Worm (Caenorhabditis elegans): ENCODE data around the gene C27F2.9.

The C27F2.9 gene

DNA sequence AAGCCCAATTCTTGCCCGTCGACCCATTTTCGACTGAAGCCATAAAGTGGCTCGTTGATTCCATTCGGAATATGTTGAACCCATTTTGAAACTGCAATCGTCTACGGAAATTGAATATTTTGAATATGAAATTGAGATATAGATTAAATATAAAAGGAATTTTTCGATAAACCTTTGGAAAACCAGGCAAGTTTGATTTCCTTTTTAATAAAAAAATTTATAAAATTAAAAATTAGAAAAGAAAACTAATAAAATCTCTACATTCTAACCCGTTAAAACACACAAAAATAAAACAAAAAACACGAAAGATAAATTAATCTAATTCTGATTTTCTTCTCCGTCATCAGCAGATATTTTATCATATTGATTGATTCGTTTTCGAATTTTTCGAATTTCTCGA is 44.0 kb upstream of the C27F2.9 start, which contains the start of gene R144.12:
TSS of gene R144.12 (minus strand) at position 101 of the 400 bp plus-strand sequence.
- TF ChIP-seq nhr-76 (tag; optimal IDR thresholded peaks at IDR 0.05) (no peak), nhr-28 (tag; optimal IDR thresholded peaks at IDR 0.05) (no peak), lin-13 (tag; optimal IDR thresholded peaks at IDR 0.05) (no peak), nhr-237 (tag; optimal IDR thresholded peaks at IDR 0.05) (no peak), flh-1 (GFP tag; optimal IDR thresholded peaks at IDR 0.05) (no peak), nhr-2 (tag; optimal IDR thresholded peaks at IDR 0.05) (no peak), ham-2 (GFP tag; optimal IDR thresholded peaks at IDR 0.05) (no peak), lin-32 (GFP tag; optimal IDR thresholded peaks at IDR 0.05) (no peak), pha-4 (tag; optimal IDR thresholded peaks at IDR 0.05) (no peak)

DNA sequence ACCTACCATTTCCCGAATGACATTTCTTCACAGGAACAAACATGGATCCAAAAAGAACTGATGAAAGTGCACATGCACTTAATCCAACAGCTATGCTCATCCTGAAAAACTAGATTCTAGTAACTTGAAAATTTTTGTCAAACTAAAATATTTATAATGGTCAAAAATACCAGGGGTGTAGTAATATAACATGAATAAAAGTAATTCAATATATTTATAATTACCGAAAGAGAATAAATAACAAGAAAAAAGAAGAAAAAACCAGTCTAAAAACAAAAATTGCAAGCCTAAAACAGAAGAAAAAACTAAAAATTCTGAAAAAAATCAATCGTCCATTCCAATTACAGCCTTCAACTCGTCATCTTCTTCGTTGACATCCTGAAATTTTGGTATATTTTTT is 41.8 kb upstream of the C27F2.9 start, which contains the start of gene R144.6:
TSS of gene R144.6 (minus strand) at position 101 of the 400 bp plus-strand sequence.
- TF ChIP-seq drap-1 (GFP tag; optimal IDR thresholded peaks at IDR 0.05) (no peak), mls-2 (tag; optimal IDR thresholded peaks at IDR 0.05) (no peak), ceh-39 (tag; optimal IDR thresholded peaks at IDR 0.05) (no peak), ham-2 (GFP tag; optimal IDR thresholded peaks at IDR 0.05) (no peak), ztf-11 (tag; optimal IDR thresholded peaks at IDR 0.05) (no peak), nhr-237 (tag; optimal IDR thresholded peaks at IDR 0.05) (no peak), snpc-4 (tag; optimal IDR thresholded peaks at IDR 0.05) (no peak), tbx-8 (GFP tag; optimal IDR thresholded peaks at IDR 0.05) (no peak), ceh-43 (GFP tag; optimal IDR thresholded peaks at IDR 0.05) (no peak), cnd-1 (tag; optimal IDR thresholded peaks at IDR 0.05) (no peak), unc-62 (GFP tag; optimal IDR thresholded peaks at IDR 0.05) (no peak)

DNA sequence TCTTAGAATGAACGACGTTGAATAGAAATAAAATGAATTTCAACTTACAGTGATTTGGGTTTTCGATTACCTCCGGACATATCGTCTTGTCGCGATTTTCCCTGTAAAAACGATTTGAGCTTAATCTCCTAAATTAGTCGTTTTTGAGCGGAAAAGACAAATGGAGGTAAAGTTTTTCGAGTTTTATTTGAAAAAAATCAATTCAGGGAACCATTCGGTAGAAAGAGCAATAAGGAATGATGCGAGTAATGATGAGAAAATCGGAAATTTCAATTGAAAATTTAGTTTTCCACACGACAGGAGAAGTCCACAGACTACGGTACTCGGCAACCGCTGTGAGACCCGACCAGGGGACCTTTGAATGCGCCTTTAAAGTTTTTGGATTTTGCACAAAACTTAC is 39.4 kb upstream of the C27F2.9 start, which contains the start of gene R144.10:
TSS of gene R144.10 (minus strand) at position 101 of the 400 bp plus-strand sequence.
- no peak for TF ChIP-seq bed-3 (GFP tag; optimal IDR thresholded peaks at IDR 0.05)
- TF ChIP-seq nhr-237 (tag; optimal IDR thresholded peaks at IDR 0.05) = no peak
- no peak for TF ChIP-seq nhr-2 (tag; optimal IDR thresholded peaks at IDR 0.05)
- no peak for TF ChIP-seq elt-1 (tag; optimal IDR thresholded peaks at IDR 0.05; ENCODE audit: borderline replicate concordance, insufficient read depth)
- TF ChIP-seq lsy-2 (tag; optimal IDR thresholded peaks at IDR 0.05) = no peak
- TF ChIP-seq unc-62 (GFP tag; optimal IDR thresholded peaks at IDR 0.05) = no peak
- no peak for TF ChIP-seq ceh-39 (tag; optimal IDR thresholded peaks at IDR 0.05)
- no peak for TF ChIP-seq ces-1 (GFP tag; optimal IDR thresholded peaks at IDR 0.05)
- TF ChIP-seq nhr-76 (tag; optimal IDR thresholded peaks at IDR 0.05) = no peak

DNA sequence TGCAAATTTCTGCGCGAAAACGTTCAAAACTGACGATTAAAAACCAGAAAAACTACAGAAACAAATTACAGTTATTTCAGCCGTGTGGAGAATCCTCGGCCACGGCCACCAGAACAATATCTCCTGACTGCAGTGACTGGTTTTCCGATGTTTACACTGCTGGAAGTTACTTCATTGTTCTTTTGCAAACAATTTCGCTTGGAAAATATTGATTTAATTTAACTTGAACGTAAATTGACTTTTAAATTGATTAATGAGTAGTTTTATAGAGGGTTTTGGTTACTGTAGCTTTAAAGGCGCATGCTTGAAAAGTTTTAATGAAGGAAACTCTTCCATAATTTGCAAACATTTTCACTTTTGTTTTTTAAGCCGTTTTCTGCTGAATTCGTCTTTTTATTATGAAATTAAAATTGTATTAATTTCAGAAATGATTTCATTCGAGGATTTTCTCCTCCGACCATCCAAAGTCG is 36.1 kb upstream of the C27F2.9 start, which contains the start of gene smcr-8:
TSS of gene smcr-8 (plus strand) at position 420 of the 470 bp plus-strand sequence.
- TF ChIP-seq nhr-237 (tag; optimal IDR thresholded peaks at IDR 0.05) = no peak

DNA sequence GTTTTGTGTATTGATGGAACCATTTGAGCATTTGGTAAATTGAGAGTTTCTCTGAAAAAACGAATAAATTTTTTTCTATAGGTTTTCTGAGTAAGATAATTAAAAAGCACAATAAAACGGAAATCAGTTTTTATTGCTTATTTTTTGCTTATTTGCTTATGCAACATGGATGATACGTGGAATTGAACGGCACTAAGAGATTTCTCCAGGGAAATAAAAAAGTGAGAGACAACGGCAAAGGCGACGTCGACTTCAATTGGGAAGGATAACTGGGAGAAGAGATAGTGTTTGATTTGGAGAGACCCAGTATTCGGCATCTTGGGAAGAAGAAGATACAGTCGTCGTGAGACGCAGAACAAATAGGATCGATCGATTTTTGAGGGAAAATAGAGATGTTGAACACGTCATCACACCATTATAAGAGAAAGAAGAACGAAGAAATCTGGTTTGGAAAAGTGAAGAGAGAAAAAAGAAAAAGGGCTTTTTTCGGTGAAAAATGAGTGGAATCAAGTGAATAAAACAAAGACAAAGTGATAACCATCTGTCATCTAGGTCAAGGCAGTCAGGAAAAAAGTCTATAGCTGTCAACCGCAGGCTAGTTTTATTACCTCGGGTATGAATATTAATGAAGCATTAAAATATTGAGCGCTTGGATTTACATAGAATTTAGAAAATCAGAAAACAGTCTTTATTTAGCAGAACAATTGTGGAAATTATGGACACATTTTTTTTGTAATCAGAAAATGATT is 35.4 kb upstream of the C27F2.9 start, which contains the start of gene tmem-131:
TSS of gene tmem-131 (minus strand) at position 51 of the 749 bp plus-strand sequence.
- no peak for TF ChIP-seq mab-5 (tag; optimal IDR thresholded peaks at IDR 0.05)
- TF ChIP-seq elt-1 (tag; optimal IDR thresholded peaks at IDR 0.05; ENCODE audit: borderline replicate concordance, insufficient read depth) = no peak
- TF ChIP-seq cnd-1 (tag; optimal IDR thresholded peaks at IDR 0.05) = no peak
- TF ChIP-seq nhr-76 (tag; optimal IDR thresholded peaks at IDR 0.05) = no peak
- no peak for TF ChIP-seq ham-2 (GFP tag; optimal IDR thresholded peaks at IDR 0.05)
- no peak for TF ChIP-seq lin-13 (tag; optimal IDR thresholded peaks at IDR 0.05)
- no peak for TF ChIP-seq nhr-2 (tag; optimal IDR thresholded peaks at IDR 0.05)
- no peak for TF ChIP-seq tbx-8 (GFP tag; optimal IDR thresholded peaks at IDR 0.05)
- no peak for TF ChIP-seq bed-3 (GFP tag; optimal IDR thresholded peaks at IDR 0.05)
- no peak for TF ChIP-seq mls-2 (tag; optimal IDR thresholded peaks at IDR 0.05)
- TF ChIP-seq ceh-43 (GFP tag; optimal IDR thresholded peaks at IDR 0.05) = no peak
- TF ChIP-seq unc-62 (GFP tag; optimal IDR thresholded peaks at IDR 0.05) = no peak
- TF ChIP-seq sem-2 (GFP tag; optimal IDR thresholded peaks at IDR 0.05) = no peak
- no peak for TF ChIP-seq ces-1 (GFP tag; optimal IDR thresholded peaks at IDR 0.05)
- TF ChIP-seq pha-4 (tag; optimal IDR thresholded peaks at IDR 0.05) = no peak

DNA sequence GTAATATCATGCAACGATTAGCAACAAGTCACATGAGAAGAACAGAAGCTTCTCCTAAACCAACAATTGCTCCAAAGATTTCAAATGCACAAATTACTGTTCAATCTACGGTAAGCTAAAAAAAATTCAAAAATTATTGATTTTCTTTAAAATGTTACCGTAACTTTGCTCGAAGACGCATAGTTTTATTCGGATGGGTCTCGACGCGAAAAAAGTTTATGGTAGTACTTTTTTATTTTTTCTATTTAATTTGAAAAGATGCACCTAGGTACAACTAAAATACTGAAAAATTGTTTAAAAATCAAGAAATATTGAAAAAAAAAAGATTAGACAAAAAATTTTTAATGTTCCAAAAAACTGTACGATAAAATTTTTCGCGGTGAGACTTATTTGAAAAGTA is 24.8 kb upstream of the C27F2.9 start:
- no peak for TF ChIP-seq blmp-1 (tag; optimal IDR thresholded peaks at IDR 0.05)
- TF ChIP-seq mep-1 (tag; optimal IDR thresholded peaks at IDR 0.05) = no peak
- TF ChIP-seq mab-5 (tag; optimal IDR thresholded peaks at IDR 0.05) = no peak
- TF ChIP-seq ceh-83 (GFP tag; optimal IDR thresholded peaks at IDR 0.05) = no peak
- TF ChIP-seq ztf-11 (tag; optimal IDR thresholded peaks at IDR 0.05) = no peak
- TF ChIP-seq mls-2 (tag; optimal IDR thresholded peaks at IDR 0.05) = no peak
- TF ChIP-seq hlh-1 (tag; optimal IDR thresholded peaks at IDR 0.05) = no peak
- TF ChIP-seq ces-1 (GFP tag; optimal IDR thresholded peaks at IDR 0.05) = no peak
- TF ChIP-seq tbx-8 (GFP tag; optimal IDR thresholded peaks at IDR 0.05) = no peak
- no peak for TF ChIP-seq flh-1 (GFP tag; optimal IDR thresholded peaks at IDR 0.05)
- TF ChIP-seq nhr-76 (tag; optimal IDR thresholded peaks at IDR 0.05) = no peak

Data from whole organism, mixed stage, embryonic.